Worm (Caenorhabditis elegans) whole organism, late embryonic: ENCODE data around the gene fbxa-170.
"Not testable (repeated sequence)": the region's sequence is repeated elsewhere in the genome, so short reads cannot be mapped to it uniquely, and the experiment has no call there.

Source experiments
- ama-1 ChIP-seq: fragments of 150-350 bp; optimal IDR thresholded peaks from 2 replicates; lab custom pipeline; 2014
- che-1 ChIP-seq: sonication (generic microtip); optimal IDR thresholded peaks from 2 replicates; lab custom pipeline; 2016; ENCODE audit warnings: mild to moderate bottlenecking, missing genetic modification characterization, missing compliant biosample characterization

- TF ChIP-seq che-1; ama-1 (lab: Kevin White, UChicago): not testable (repeated sequence)
Observed at ce11 chrX:1689996-1690395, 12.1 kb upstream of the fbxa-170 start, which contains the start of gene C36C9.12.
